Fruit fly (Drosophila melanogaster): ENCODE results near the gene CG14937.
A peak's percentile ranks its signal among the peaks of the same experiment; 100 is the strongest.

Gene CG14937

dm6 chr2L:11808702-11809583, 15.1 kb upstream of the CG14937 start, which contains the start of gene crol (continued):
- peak; percentile 63 for TF ChIP-seq trem (tag; optimal IDR thresholded peaks at IDR 0.05)
- no peak for TF ChIP-seq CG6654 (GFP tag; optimal IDR thresholded peaks at IDR 0.05)
- no peak for TF ChIP-seq MTF-1 (GFP tag; optimal IDR thresholded peaks at IDR 0.05; ENCODE audit: borderline replicate concordance)
- peak; percentile 1 for TF ChIP-seq CG31365 (tag; optimal IDR thresholded peaks at IDR 0.05)
- TF ChIP-seq bowl (GFP tag; IDR thresholded peaks at IDR 0.05): no peak
- no peak for TF ChIP-seq Atf3 (GFP tag; optimal IDR thresholded peaks at IDR 0.05)
- TF ChIP-seq zf30C (GFP tag; optimal IDR thresholded peaks at IDR 0.05): no peak
- TF ChIP-seq gem (tag; optimal IDR thresholded peaks at IDR 0.05): no peak
- no peak for TF ChIP-seq schlank (tag; optimal IDR thresholded peaks at IDR 0.05)

DNA sequence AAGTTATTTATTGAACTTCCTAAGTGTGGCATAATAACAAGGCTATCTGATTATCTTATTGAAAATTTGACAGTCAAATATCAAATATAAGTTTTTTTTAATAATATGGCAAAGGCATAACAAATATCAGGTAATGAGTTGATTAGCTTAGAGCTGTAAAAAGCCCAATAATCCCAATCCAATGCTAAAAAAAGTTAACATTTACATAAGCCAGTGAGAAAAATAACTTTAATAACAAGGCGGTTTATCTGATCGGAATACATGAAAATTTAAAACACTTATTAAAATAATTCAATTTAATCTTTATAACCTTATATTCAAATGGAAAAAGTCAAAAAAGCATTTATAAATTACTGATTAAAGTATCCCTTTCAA, 14.4 kb upstream of the CG14937 start:
- no peak for TF ChIP-seq CrebB (tag; optimal IDR thresholded peaks at IDR 0.05)
- no peak for TF ChIP-seq CG8944 (GFP tag; optimal IDR thresholded peaks at IDR 0.05)
- peak; percentile 1 for TF ChIP-seq CG9727 (GFP tag; optimal IDR thresholded peaks at IDR 0.05)
- TF ChIP-seq CG17802 (tag; optimal IDR thresholded peaks at IDR 0.05): no peak
- TF ChIP-seq CG13287 (GFP tag; IDR thresholded peaks at IDR 0.05; ENCODE audit: partially characterized antibody): no peak
- TF ChIP-seq D19B (GFP tag; optimal IDR thresholded peaks at IDR 0.05): no peak
- TF ChIP-seq btn (GFP tag; optimal IDR thresholded peaks at IDR 0.05): no peak
- no peak for TF ChIP-seq CG9817 (tag; optimal IDR thresholded peaks at IDR 0.05)
- TF ChIP-seq pho (GFP tag; optimal IDR thresholded peaks at IDR 0.05): no peak
- no peak for TF ChIP-seq chm (GFP tag; IDR thresholded peaks at IDR 0.05)
- no peak for TF ChIP-seq prd (optimal IDR thresholded peaks at IDR 0.05)
- no peak for TF ChIP-seq prd (GFP tag; IDR thresholded peaks at IDR 0.05)
- TF ChIP-seq nom (GFP tag; optimal IDR thresholded peaks at IDR 0.05): no peak
- TF ChIP-seq Trl (optimal IDR thresholded peaks at IDR 0.05): no peak
- TF ChIP-seq Trl (GFP tag; optimal IDR thresholded peaks at IDR 0.05): no peak
- TF ChIP-seq CG7987 (GFP tag; optimal IDR thresholded peaks at IDR 0.05): no peak
- TF ChIP-seq Doc3 (GFP tag; IDR thresholded peaks at IDR 0.05; ENCODE audit: partially characterized antibody): no peak
- no peak for TF ChIP-seq stc (GFP tag; IDR thresholded peaks at IDR 0.05)
- peak; percentile 16 for TF ChIP-seq CG2678 (tag; optimal IDR thresholded peaks at IDR 0.05)
- TF ChIP-seq fu2 (GFP tag; optimal IDR thresholded peaks at IDR 0.05): no peak
- TF ChIP-seq CG10321 (GFP tag; IDR thresholded peaks at IDR 0.05): no peak
- no peak for TF ChIP-seq Lhr (GFP tag; optimal IDR thresholded peaks at IDR 0.05)
- TF ChIP-seq en (GFP tag; optimal IDR thresholded peaks at IDR 0.05): no peak
- no peak for TF ChIP-seq CG18262 (tag; optimal IDR thresholded peaks at IDR 0.05)
- no peak for TF ChIP-seq Six4 (GFP tag; optimal IDR thresholded peaks at IDR 0.05)
- TF ChIP-seq CG15479 (GFP tag; optimal IDR thresholded peaks at IDR 0.05): no peak
- TF ChIP-seq CG12391 (tag; optimal IDR thresholded peaks at IDR 0.05): no peak
- no peak for TF ChIP-seq Atf-2 (GFP tag; optimal IDR thresholded peaks at IDR 0.05)
- no peak for TF ChIP-seq Eip74EF (GFP tag; optimal IDR thresholded peaks at IDR 0.05)
- no peak for TF ChIP-seq Pdp1 (GFP tag; optimal IDR thresholded peaks at IDR 0.05)
- no peak for TF ChIP-seq CG17359 (tag; optimal IDR thresholded peaks at IDR 0.05)
- TF ChIP-seq D19A (tag; optimal IDR thresholded peaks at IDR 0.05): no peak
- no peak for TF ChIP-seq abd-A (tag; optimal IDR thresholded peaks at IDR 0.05)
- no peak for TF ChIP-seq CkIIα-i1 (GFP tag; IDR thresholded peaks at IDR 0.05)
- no peak for TF ChIP-seq dpn (GFP tag; optimal IDR thresholded peaks at IDR 0.05)
- TF ChIP-seq NfI (GFP tag; optimal IDR thresholded peaks at IDR 0.05): no peak
- TF ChIP-seq gem (tag; optimal IDR thresholded peaks at IDR 0.05): peak; percentile 40
- TF ChIP-seq CG6654 (GFP tag; optimal IDR thresholded peaks at IDR 0.05): no peak
- TF ChIP-seq lola (GFP tag; optimal IDR thresholded peaks at IDR 0.05): peak in 1 of 3 experiments; percentile 32
- no peak for TF ChIP-seq Myb (GFP tag; optimal IDR thresholded peaks at IDR 0.05)
